Worm (Caenorhabditis elegans) whole organism, L4 larva: ENCODE measurements around the gene srd-74.

ENCODE experiments used
- D1046.2 ChIP-seq: fragments of 200-800 bp; sonication (Bioruptor generic); IDR thresholded peaks from 2 replicates; pipeline ENCODE4 v1.3.6; 2022; ENCODE audit warnings: missing genetic modification characterization, missing compliant biosample characterization
- F10B5.3 ChIP-seq: sonication (generic microtip); optimal IDR thresholded peaks from 2 replicates; lab custom pipeline; 2016; ENCODE audit warnings: mild to moderate bottlenecking, missing genetic modification characterization, missing compliant biosample characterization
- F44E2.7 ChIP-seq: fragments of 200-800 bp; sonication (Bioruptor generic); IDR thresholded peaks from 2 replicates; pipeline ENCODE4 v2.1.2; 2022; ENCODE audit warnings: missing genetic modification characterization, missing compliant biosample characterization
- aha-1 ChIP-seq: fragments of 150-350 bp; peaks from one replicate; lab custom pipeline; 2014; ENCODE audit warnings: missing biosample characterization, missing genetic modification characterization
- ama-1 ChIP-seq: fragments of 150-350 bp; optimal IDR thresholded peaks from 2 replicates; lab custom pipeline; 2014; ENCODE audit warnings: inconsistent platforms, mixed read lengths
- ceh-28 ChIP-seq: fragments of 150-350 bp; optimal IDR thresholded peaks from 2 replicates; lab custom pipeline; 2014; ENCODE audit warnings: missing biosample characterization, missing genetic modification reagents, missing genetic modification characterization
- ceh-62 ChIP-seq: sonication (generic microtip); optimal IDR thresholded peaks from 2 replicates; lab custom pipeline; 2017; ENCODE audit warnings: missing biosample characterization, missing genetic modification characterization
- daf-16 ChIP-seq, 3 experiments: sonication (generic microtip); optimal IDR thresholded peaks; 2 replicates each; lab custom pipeline; 2016 to 2017; ENCODE audit warnings: missing genetic modification characterization in 3 of 3, missing genetic modification reagents in 3 of 3, mild to moderate bottlenecking in 2 of 3, missing compliant biosample characterization in 2 of 3, missing biosample characterization in 1 of 3, moderate library complexity in 1 of 3
- daf-19 ChIP-seq: fragments of 200-800 bp; sonication (Bioruptor generic); conservative IDR thresholded peaks from 2 replicates; pipeline ENCODE4 v1.3.6; 2022; ENCODE audit warnings: missing genetic modification characterization, missing compliant biosample characterization
- dmd-8 ChIP-seq: fragments of 200-800 bp; sonication (Bioruptor generic); IDR thresholded peaks from 2 replicates; pipeline ENCODE4 v1.3.6; 2022; ENCODE audit warnings: missing genetic modification characterization, missing compliant biosample characterization
- dmd-9 ChIP-seq: fragments of 200-800 bp; sonication (Bioruptor generic); IDR thresholded peaks from 2 replicates; pipeline ENCODE4 v1.3.6; 2022; ENCODE audit warnings: missing genetic modification reagents, missing genetic modification characterization, missing compliant biosample characterization
- duxl-1 ChIP-seq: sonication (generic microtip); optimal IDR thresholded peaks from 2 replicates; lab custom pipeline; 2016; ENCODE audit warnings: mild to moderate bottlenecking, missing genetic modification characterization, moderate library complexity, missing compliant biosample characterization; ENCODE audit not compliant: poor library complexity
- egl-43 ChIP-seq: fragments of 200-800 bp; sonication (Bioruptor generic); IDR thresholded peaks from 2 replicates; pipeline ENCODE4 v1.3.6; 2022; ENCODE audit warnings: missing genetic modification reagents, missing genetic modification characterization, missing compliant biosample characterization
- fos-1 ChIP-seq: fragments of 150-350 bp; optimal IDR thresholded peaks from 2 replicates; lab custom pipeline; 2014; ENCODE audit warnings: missing biosample characterization, missing genetic modification characterization
- gei-8 ChIP-seq: fragments of 200-800 bp; sonication (Bioruptor generic); optimal IDR thresholded peaks from 2 replicates; lab custom pipeline; 2018; ENCODE audit warnings: mild to moderate bottlenecking, missing genetic modification characterization, missing compliant biosample characterization
- lim-7 ChIP-seq: fragments of 200-800 bp; sonication (Bioruptor generic); IDR thresholded peaks from 2 replicates; pipeline ENCODE4 v1.3.6; 2022; ENCODE audit warnings: missing genetic modification characterization, missing compliant biosample characterization
- lin-13 ChIP-seq: fragments of 150-350 bp; optimal IDR thresholded peaks from 2 replicates; lab custom pipeline; 2014; ENCODE audit warnings: missing biosample characterization, missing genetic modification reagents, missing genetic modification characterization
- lin-38 ChIP-seq: fragments of 200-800 bp; sonication (Bioruptor generic); IDR thresholded peaks from 2 replicates; pipeline ENCODE4 v1.3.6; 2022; ENCODE audit warnings: missing genetic modification reagents, missing genetic modification characterization, missing compliant biosample characterization
- lsy-2 ChIP-seq, 2 experiments: fragments of 150-350 bp in 1 of 2; sonication (generic microtip) in 1 of 2; optimal IDR thresholded peaks; 2 replicates each; lab custom pipeline; 2014 to 2017; ENCODE audit warnings: missing biosample characterization in 2 of 2, missing genetic modification characterization in 2 of 2
- madf-5 ChIP-seq, 2 experiments: fragments of 200-800 bp; sonication (Bioruptor generic); IDR thresholded peaks; 2 replicates each; pipeline ENCODE4 v1.3.6; 2022; ENCODE audit warnings: missing compliant biosample characterization in 2 of 2, missing genetic modification characterization in 2 of 2
- madf-9 ChIP-seq: fragments of 200-800 bp; sonication (Bioruptor generic); conservative IDR thresholded peaks from 2 replicates; pipeline ENCODE4 v1.3.6; 2022; ENCODE audit warnings: missing genetic modification reagents, missing genetic modification characterization, missing compliant biosample characterization
- mxl-2 ChIP-seq: fragments of 200-800 bp; sonication (Bioruptor generic); conservative IDR thresholded peaks from 2 replicates; pipeline ENCODE4 v1.3.6; 2022; ENCODE audit warnings: missing genetic modification reagents, missing genetic modification characterization, missing compliant biosample characterization
- mxl-3 ChIP-seq: fragments of 200-800 bp; sonication (Bioruptor generic); optimal IDR thresholded peaks from 2 replicates; lab custom pipeline; 2018; ENCODE audit warnings: mild to moderate bottlenecking, missing genetic modification characterization, missing compliant biosample characterization
- nhr-10 ChIP-seq: fragments of 150-350 bp; optimal IDR thresholded peaks from 2 replicates; lab custom pipeline; 2014; ENCODE audit warnings: missing biosample characterization, missing genetic modification characterization
- nhr-25 ChIP-seq: sonication (generic microtip); optimal IDR thresholded peaks from 2 replicates; lab custom pipeline; 2017; ENCODE audit warnings: missing genetic modification characterization, mild to moderate bottlenecking, missing compliant biosample characterization, antibody characterized with exemption, moderate library complexity, borderline replicate concordance; ENCODE audit not compliant: insufficient read depth
- nhr-41 ChIP-seq: fragments of 200-800 bp; sonication (Bioruptor generic); IDR thresholded peaks from 2 replicates; pipeline ENCODE4 v1.3.6; 2022; ENCODE audit warnings: missing genetic modification reagents, missing genetic modification characterization, missing compliant biosample characterization
- nhr-6 ChIP-seq: fragments of 150-350 bp; optimal IDR thresholded peaks from 2 replicates; lab custom pipeline; 2014; ENCODE audit warnings: missing biosample characterization, missing genetic modification characterization
- pqm-1 ChIP-seq: sonication (generic microtip); optimal IDR thresholded peaks from 2 replicates; lab custom pipeline; 2017; ENCODE audit warnings: missing biosample characterization, missing genetic modification characterization
- set-16 ChIP-seq: fragments of 200-800 bp; sonication (Bioruptor generic); IDR thresholded peaks from 2 replicates; pipeline ENCODE4 v1.3.6; 2022; ENCODE audit warnings: missing genetic modification reagents, missing genetic modification characterization, missing compliant biosample characterization
- spr-1 ChIP-seq: sonication (generic microtip); optimal IDR thresholded peaks from 2 replicates; lab custom pipeline; 2016; ENCODE audit warnings: mild to moderate bottlenecking, missing genetic modification characterization, missing compliant biosample characterization
- tra-1 ChIP-seq: fragments of 200-800 bp; sonication (Bioruptor generic); IDR thresholded peaks from 2 replicates; pipeline ENCODE4 v1.3.6; 2022; ENCODE audit warnings: missing genetic modification reagents, missing genetic modification characterization, missing compliant biosample characterization
- unc-130 ChIP-seq: sonication (generic microtip); optimal IDR thresholded peaks from 2 replicates; lab custom pipeline; 2016; ENCODE audit warnings: missing genetic modification reagents, missing genetic modification characterization, missing compliant biosample characterization
- unc-39 ChIP-seq: sonication (generic microtip); optimal IDR thresholded peaks from 2 replicates; lab custom pipeline; 2017; ENCODE audit warnings: missing biosample characterization, missing genetic modification characterization
- unc-62 ChIP-seq, 3 experiments: fragments of 150-350 bp in 1 of 3; sonication (generic microtip); optimal IDR thresholded peaks in 2 of 3; peaks in 1 of 3; 1 replicate in 1 of 3; 2 replicates in 2 of 3; lab custom pipeline; 2014 to 2017; ENCODE audit warnings: missing biosample characterization in 3 of 3, missing genetic modification characterization in 3 of 3, missing genetic modification reagents in 3 of 3, missing genotype in 1 of 3
- vab-7 ChIP-seq: fragments of 200-800 bp; sonication (Bioruptor generic); IDR thresholded peaks from 2 replicates; pipeline ENCODE4 v1.3.6; 2022; ENCODE audit warnings: missing genetic modification reagents, missing genetic modification characterization, missing compliant biosample characterization
- ztf-11 ChIP-seq: fragments of 150-350 bp; optimal IDR thresholded peaks from 2 replicates; lab custom pipeline; 2014; ENCODE audit warnings: missing biosample characterization, missing genetic modification characterization

Gene srd-74

DNA sequence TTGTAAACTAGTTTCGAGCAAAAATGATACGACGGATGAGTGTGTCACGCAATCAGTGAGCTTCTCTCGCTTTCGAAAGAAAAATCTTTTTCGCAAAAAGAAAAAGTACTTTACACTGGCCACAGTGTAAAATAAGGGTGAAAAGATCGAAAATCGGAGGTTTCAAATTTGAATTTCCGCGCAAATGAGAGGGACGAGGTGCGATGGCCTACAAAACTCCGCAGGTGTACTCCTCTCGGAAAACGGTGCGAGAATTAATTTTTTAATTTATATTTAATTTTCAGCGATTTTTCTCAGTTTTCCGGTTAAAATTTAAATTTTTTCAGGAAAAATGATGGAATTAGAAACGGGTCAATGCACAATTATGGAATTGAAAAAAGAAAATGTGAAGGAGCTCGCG lies 35.2 kb upstream of the srd-74 start, which contains the start of gene mrt-2 (continued):
- TF ChIP-seq madf-5 (GFP tag; IDR thresholded peaks at IDR 0.05; lab: Robert Waterston, UW) (no peak), pqm-1 (tag; lab: Kevin White, UChicago) (no peak), unc-130 (GFP tag; lab: Kevin White, UChicago) (peak; percentile 75), lim-7 (GFP tag; lab: Robert Waterston, UW) (no peak), ceh-28 (tag; lab: Kevin White, UChicago) (no peak), duxl-1 (tag; lab: Kevin White, UChicago) (peak; percentile 47), vab-7 (no peak), ztf-11 (no peak), F10B5.3 (no peak), lin-38 (GFP tag; lab: Robert Waterston, UW) (peak; percentile 70), spr-1 (peak; percentile 27), ceh-62 (tag; lab: Kevin White, UChicago) (no peak), dmd-8 (no peak), gei-8 (no peak), tra-1 (GFP tag; lab: Robert Waterston, UW) (no peak; the same call in 1 of the 2 replicates), mxl-2 (GFP tag; lab: Robert Waterston, UW) (no peak), egl-43 (GFP tag; lab: Robert Waterston, UW) (no peak), nhr-10 (tag; lab: Kevin White, UChicago) (no peak), daf-16 (GFP tag; optimal IDR thresholded peaks at IDR 0.05; lab: Kevin White, UChicago) (no peak), daf-16 (tag; optimal IDR thresholded peaks at IDR 0.05; lab: Kevin White, UChicago) (peak; percentile 47), mxl-3 (no peak), nhr-41 (no peak), lin-13 (peak; percentile 45), unc-39 (tag; lab: Kevin White, UChicago) (no peak), lsy-2 (tag; optimal IDR thresholded peaks at IDR 0.05; lab: Kevin White, UChicago) (peak in 1 of 2 experiments; percentile 83)

ce11 chrIII:11750232-11750631 lies 31.7 kb upstream of the srd-74 start:
- TF ChIP-seq F44E2.7 (GFP tag; lab: Robert Waterston, UW) (no peak), fos-1 (tag; lab: Kevin White, UChicago) (no peak), nhr-6 (tag; lab: Kevin White, UChicago) (no peak), tra-1 (GFP tag; lab: Robert Waterston, UW) (no peak), daf-19 (GFP tag; lab: Robert Waterston, UW) (no peak), lin-38 (GFP tag; lab: Robert Waterston, UW) (no peak), dmd-9 (GFP tag; lab: Robert Waterston, UW) (no peak), nhr-25 (tag; lab: Kevin White, UChicago) (no peak), ama-1 (lab: Kevin White, UChicago) (no peak), aha-1 (tag; lab: Kevin White, UChicago) (peak; percentile 46), unc-62 (GFP tag; optimal IDR thresholded peaks at IDR 0.05 in 1 of 2; lab: Kevin White, UChicago) (peak in 1 of 2 experiments; percentile 92), unc-62 (tag; optimal IDR thresholded peaks at IDR 0.05; lab: Kevin White, UChicago) (no peak), daf-16 (GFP tag; optimal IDR thresholded peaks at IDR 0.05; lab: Kevin White, UChicago) (no peak), daf-16 (tag; optimal IDR thresholded peaks at IDR 0.05; lab: Kevin White, UChicago) (no peak), D1046.2 (no peak)

DNA sequence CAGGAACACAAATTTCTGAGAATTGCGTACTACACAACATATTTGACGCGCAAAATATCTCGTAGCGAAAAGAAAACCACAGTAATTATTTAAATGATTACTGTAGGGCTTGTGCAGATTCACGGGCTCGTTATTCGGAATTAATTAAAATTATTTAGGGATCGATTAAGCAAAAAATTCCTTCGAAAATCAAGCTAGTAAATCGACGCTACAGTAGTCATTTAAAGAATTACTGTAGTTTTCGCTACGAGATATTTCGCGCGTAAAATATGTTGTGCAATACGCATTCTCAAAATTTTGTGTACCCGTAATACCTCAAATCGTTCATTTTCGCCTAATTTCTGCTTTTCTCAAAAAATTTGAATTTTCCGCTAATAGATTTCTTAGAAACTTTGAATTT lies 31.1 kb upstream of the srd-74 start:
- no peak for TF ChIP-seq D1046.2
- peak in 1 of 2 experiments; percentile 30 for TF ChIP-seq unc-62 (GFP tag; optimal IDR thresholded peaks at IDR 0.05 in 1 of 2; lab: Kevin White, UChicago)
- no peak for TF ChIP-seq unc-62 (tag; optimal IDR thresholded peaks at IDR 0.05; lab: Kevin White, UChicago)
- TF ChIP-seq unc-130 (GFP tag; lab: Kevin White, UChicago), result no peak

DNA sequence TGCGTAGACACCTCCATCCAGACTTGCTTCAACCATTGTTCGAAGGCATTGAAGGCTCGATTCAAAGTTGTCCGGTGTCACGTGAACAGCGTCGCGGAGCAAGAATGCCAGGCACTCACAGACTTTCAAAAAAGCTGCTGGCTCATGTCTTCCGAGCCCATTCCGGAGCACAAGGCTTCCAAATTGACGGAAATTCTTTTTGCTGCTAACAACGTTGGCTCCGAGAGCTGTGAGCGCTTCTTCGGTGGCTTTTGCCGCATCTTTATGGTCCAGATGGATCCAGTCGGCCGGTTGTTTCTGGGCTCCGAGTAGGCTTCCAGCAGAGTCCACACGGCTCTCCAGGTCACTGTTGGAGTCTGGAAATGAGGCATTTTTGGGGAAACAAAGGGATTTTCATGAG lies 24.0 kb upstream of the srd-74 start:
- TF ChIP-seq set-16 (GFP tag; lab: Robert Waterston, UW) (peak; percentile 52), madf-9 (no peak), unc-62 (GFP tag; optimal IDR thresholded peaks at IDR 0.05 in 1 of 2; lab: Kevin White, UChicago) (peak in 1 of 2 experiments; percentile 17), unc-62 (tag; optimal IDR thresholded peaks at IDR 0.05; lab: Kevin White, UChicago) (no peak)
